Fruit fly (Drosophila melanogaster): ENCODE data around the gene TTLL6B.

DNA sequence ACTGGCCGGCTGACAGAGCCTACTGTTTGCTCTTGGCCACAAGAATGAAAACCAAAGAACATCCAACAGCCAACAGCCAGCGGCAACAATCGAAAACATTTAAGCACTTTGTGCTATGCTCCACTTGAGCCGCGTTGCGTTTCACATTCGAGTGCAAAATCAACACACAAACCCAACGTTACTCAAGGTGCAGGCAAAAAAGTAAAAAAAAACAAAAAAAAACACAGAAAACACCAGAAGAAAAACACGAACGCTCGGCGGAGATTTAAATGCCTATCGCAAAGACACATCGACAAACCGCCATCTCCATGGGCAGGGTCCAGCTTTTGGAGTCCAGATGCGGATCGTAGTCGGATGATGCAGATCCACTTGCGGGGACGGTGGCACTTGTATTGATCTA is 47.0 kb downstream of the TTLL6B start:
- TF ChIP-seq ttk (optimal IDR thresholded peaks at IDR 0.05) (no peak), h (optimal IDR thresholded peaks at IDR 0.05) (no peak), psq (optimal IDR thresholded peaks at IDR 0.05) (no peak), Sin3A (optimal IDR thresholded peaks at IDR 0.05) (no peak), insv (optimal IDR thresholded peaks at IDR 0.05) (no peak)
